Worm (Caenorhabditis elegans) whole organism, L4 larva: Measurements from ENCODE around the gene pho-12.

Source experiments
- F44E2.7 ChIP-seq: fragments of 200-800 bp; sonication (Bioruptor generic); IDR thresholded peaks from 2 replicates; pipeline ENCODE4 v2.1.2; 2022; ENCODE audit warnings: missing genetic modification characterization, missing compliant biosample characterization
- Y48G9A.11 ChIP-seq: fragments of 200-800 bp; sonication (Bioruptor generic); IDR thresholded peaks from 2 replicates; pipeline ENCODE4 v1.3.6; 2022; ENCODE audit warnings: missing genetic modification reagents, missing genetic modification characterization, missing compliant biosample characterization
- Y5F2A.4 ChIP-seq: fragments of 200-800 bp; sonication (Bioruptor generic); optimal IDR thresholded peaks from 2 replicates; lab custom pipeline; 2018; ENCODE audit warnings: mild to moderate bottlenecking, missing genetic modification characterization, missing compliant biosample characterization
- ZK337.2 ChIP-seq: fragments of 200-800 bp; sonication (Bioruptor generic); IDR thresholded peaks from 2 replicates; pipeline ENCODE4 v1.3.6; 2022; ENCODE audit warnings: missing genetic modification reagents, missing genetic modification characterization, missing compliant biosample characterization
- aha-1 ChIP-seq: fragments of 150-350 bp; peaks from one replicate; lab custom pipeline; 2014; ENCODE audit warnings: missing biosample characterization, missing genetic modification characterization
- ceh-28 ChIP-seq: fragments of 150-350 bp; optimal IDR thresholded peaks from 2 replicates; lab custom pipeline; 2014; ENCODE audit warnings: missing biosample characterization, missing genetic modification reagents, missing genetic modification characterization
- ceh-32 ChIP-seq: sonication (generic microtip); optimal IDR thresholded peaks from 2 replicates; lab custom pipeline; 2016; ENCODE audit warnings: mild to moderate bottlenecking, missing genetic modification characterization, missing compliant biosample characterization; ENCODE audit not compliant: poor library complexity
- ceh-62 ChIP-seq: sonication (generic microtip); optimal IDR thresholded peaks from 2 replicates; lab custom pipeline; 2017; ENCODE audit warnings: missing biosample characterization, missing genetic modification characterization
- ces-1 ChIP-seq: fragments of 150-350 bp; sonication (generic microtip); optimal IDR thresholded peaks from 4 replicates; lab custom pipeline; 2014; ENCODE audit warnings: missing biosample characterization, missing genetic modification reagents, missing genetic modification characterization
- cey-2 ChIP-seq: sonication (generic microtip); optimal IDR thresholded peaks from 3 replicates; lab custom pipeline; 2017; ENCODE audit warnings: missing genetic modification characterization, mild to moderate bottlenecking, missing compliant biosample characterization, antibody characterized with exemption, borderline replicate concordance; ENCODE audit not compliant: insufficient read depth
- daf-19 ChIP-seq: fragments of 200-800 bp; sonication (Bioruptor generic); conservative IDR thresholded peaks from 2 replicates; pipeline ENCODE4 v1.3.6; 2022; ENCODE audit warnings: missing genetic modification characterization, missing compliant biosample characterization
- dve-1 ChIP-seq: sonication (generic microtip); optimal IDR thresholded peaks from 2 replicates; lab custom pipeline; 2017; ENCODE audit warnings: antibody characterized with exemption, mild to moderate bottlenecking, missing genetic modification characterization, missing compliant biosample characterization; ENCODE audit not compliant: insufficient read depth
- egl-43 ChIP-seq: fragments of 200-800 bp; sonication (Bioruptor generic); IDR thresholded peaks from 2 replicates; pipeline ENCODE4 v1.3.6; 2022; ENCODE audit warnings: missing genetic modification reagents, missing genetic modification characterization, missing compliant biosample characterization
- fkh-10 ChIP-seq: fragments of 150-350 bp; optimal IDR thresholded peaks from 2 replicates; lab custom pipeline; 2014; ENCODE audit warnings: missing biosample characterization, missing genetic modification reagents, missing genetic modification characterization
- fos-1 ChIP-seq: fragments of 150-350 bp; optimal IDR thresholded peaks from 2 replicates; lab custom pipeline; 2014; ENCODE audit warnings: missing biosample characterization, missing genetic modification characterization
- gei-8 ChIP-seq: fragments of 200-800 bp; sonication (Bioruptor generic); optimal IDR thresholded peaks from 2 replicates; lab custom pipeline; 2018; ENCODE audit warnings: mild to moderate bottlenecking, missing genetic modification characterization, missing compliant biosample characterization
- hlh-11 ChIP-seq: fragments of 200-800 bp; sonication (Bioruptor generic); optimal IDR thresholded peaks from 2 replicates; lab custom pipeline; 2018; ENCODE audit warnings: mild to moderate bottlenecking, missing genetic modification characterization, missing compliant biosample characterization
- hlh-30 ChIP-seq: sonication (generic microtip); optimal IDR thresholded peaks from 2 replicates; lab custom pipeline; 2017; ENCODE audit warnings: antibody characterized with exemption, mild to moderate bottlenecking, missing genetic modification characterization, missing compliant biosample characterization; ENCODE audit not compliant: insufficient read depth
- hmg-1.1 ChIP-seq: fragments of 200-800 bp; sonication (Bioruptor generic); IDR thresholded peaks from 2 replicates; pipeline ENCODE4 v1.3.6; 2022; ENCODE audit warnings: missing genetic modification reagents, missing genetic modification characterization, missing compliant biosample characterization
- jun-1 ChIP-seq: fragments of 150-350 bp; optimal IDR thresholded peaks from 2 replicates; lab custom pipeline; 2014; ENCODE audit warnings: missing biosample characterization, missing genetic modification reagents, missing genetic modification characterization
- lin-38 ChIP-seq: fragments of 200-800 bp; sonication (Bioruptor generic); IDR thresholded peaks from 2 replicates; pipeline ENCODE4 v1.3.6; 2022; ENCODE audit warnings: missing genetic modification reagents, missing genetic modification characterization, missing compliant biosample characterization
- lsy-2 ChIP-seq, 2 experiments: fragments of 150-350 bp in 1 of 2; sonication (generic microtip) in 1 of 2; optimal IDR thresholded peaks; 2 replicates each; lab custom pipeline; 2014 to 2017; ENCODE audit warnings: missing biosample characterization in 2 of 2, missing genetic modification characterization in 2 of 2
- mdl-1 ChIP-seq, 2 experiments: fragments of 150-350 bp in 1 of 2; sonication (generic microtip) in 1 of 2; optimal IDR thresholded peaks; 2 replicates each; lab custom pipeline; 2014 to 2017; ENCODE audit warnings: missing biosample characterization in 2 of 2, missing genetic modification characterization in 2 of 2
- mep-1 ChIP-seq: fragments of 150-350 bp; sonication (generic microtip); optimal IDR thresholded peaks from 3 replicates; lab custom pipeline; 2014; ENCODE audit warnings: missing biosample characterization, missing genetic modification characterization
- mes-2 ChIP-seq: sonication (generic microtip); optimal IDR thresholded peaks from 2 replicates; lab custom pipeline; 2016; ENCODE audit warnings: missing genotype, mild to moderate bottlenecking, missing genetic modification characterization, missing compliant biosample characterization; ENCODE audit not compliant: poor library complexity, severe bottlenecking
- mxl-3 ChIP-seq: fragments of 200-800 bp; sonication (Bioruptor generic); optimal IDR thresholded peaks from 2 replicates; lab custom pipeline; 2018; ENCODE audit warnings: mild to moderate bottlenecking, missing genetic modification characterization, missing compliant biosample characterization
- nhr-102 ChIP-seq: sonication (generic microtip); optimal IDR thresholded peaks from 2 replicates; lab custom pipeline; 2016; ENCODE audit warnings: mild to moderate bottlenecking, missing genetic modification characterization, moderate library complexity, missing compliant biosample characterization
- nhr-25 ChIP-seq: sonication (generic microtip); optimal IDR thresholded peaks from 2 replicates; lab custom pipeline; 2017; ENCODE audit warnings: missing genetic modification characterization, mild to moderate bottlenecking, missing compliant biosample characterization, antibody characterized with exemption, moderate library complexity, borderline replicate concordance; ENCODE audit not compliant: insufficient read depth
- nhr-28 ChIP-seq: fragments of 150-350 bp; optimal IDR thresholded peaks from 2 replicates; lab custom pipeline; 2014; ENCODE audit warnings: missing biosample characterization, missing genetic modification characterization
- nhr-48 ChIP-seq: sonication (generic microtip); optimal IDR thresholded peaks from 2 replicates; lab custom pipeline; 2016; ENCODE audit warnings: mild to moderate bottlenecking, missing genetic modification characterization, missing compliant biosample characterization
- spr-3 ChIP-seq: fragments of 200-800 bp; sonication (Bioruptor generic); optimal IDR thresholded peaks from 2 replicates; lab custom pipeline; 2018; ENCODE audit warnings: mild to moderate bottlenecking, missing genetic modification characterization, missing compliant biosample characterization
- tag-97 ChIP-seq: fragments of 200-800 bp; sonication (Bioruptor generic); IDR thresholded peaks from 2 replicates; pipeline ENCODE4 v1.3.6; 2022; ENCODE audit warnings: missing genetic modification characterization, missing compliant biosample characterization
- tra-1 ChIP-seq: fragments of 200-800 bp; sonication (Bioruptor generic); IDR thresholded peaks from 2 replicates; pipeline ENCODE4 v1.3.6; 2022; ENCODE audit warnings: missing genetic modification reagents, missing genetic modification characterization, missing compliant biosample characterization
- unc-39 ChIP-seq: sonication (generic microtip); optimal IDR thresholded peaks from 2 replicates; lab custom pipeline; 2017; ENCODE audit warnings: missing biosample characterization, missing genetic modification characterization
- unc-62 ChIP-seq, 3 experiments: fragments of 150-350 bp in 1 of 3; sonication (generic microtip); optimal IDR thresholded peaks in 2 of 3; peaks in 1 of 3; 1 replicate in 1 of 3; 2 replicates in 2 of 3; lab custom pipeline; 2014 to 2017; ENCODE audit warnings: missing biosample characterization in 3 of 3, missing genetic modification characterization in 3 of 3, missing genetic modification reagents in 3 of 3, missing genotype in 1 of 3
- zfp-3 ChIP-seq: fragments of 200-800 bp; sonication (Bioruptor generic); conservative IDR thresholded peaks from 2 replicates; pipeline ENCODE4 v1.3.6; 2022; ENCODE audit warnings: missing genetic modification reagents, missing genetic modification characterization, missing compliant biosample characterization

The pho-12 gene

DNA sequence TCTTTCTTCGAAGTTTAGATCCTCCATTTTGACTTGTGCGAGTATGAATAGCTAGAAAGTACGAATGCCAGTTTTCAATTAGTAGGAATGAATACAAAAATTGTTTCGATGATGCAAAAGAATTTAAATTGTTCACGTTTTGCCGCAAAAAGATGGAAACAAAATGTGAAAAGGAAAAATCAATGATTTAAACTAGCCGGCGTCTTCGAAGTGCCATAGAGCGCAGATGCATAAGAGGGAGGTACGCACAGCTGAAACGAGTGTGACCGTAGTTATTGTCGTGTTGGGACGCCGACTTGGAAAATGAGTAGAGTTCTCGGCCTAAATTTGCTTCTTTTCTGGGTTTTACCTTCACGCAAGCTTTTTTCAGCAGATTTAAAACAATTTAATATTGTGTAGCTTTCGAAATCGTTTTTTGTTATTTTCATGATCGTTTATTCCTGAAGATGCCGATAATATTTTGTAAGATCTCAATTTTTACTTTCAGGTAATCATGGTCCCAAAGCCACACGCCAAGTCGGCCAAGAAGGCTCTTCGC, 5.4 kb downstream of the pho-12 start, which contains the start of the genes ify-1 and rpl-22 (continued):
- peak; percentile 91 for TF ChIP-seq fkh-10 (GFP tag; lab: Kevin White, UChicago)
- no peak for TF ChIP-seq Y48G9A.11 (GFP tag; lab: Robert Waterston, UW)
- peak; percentile 43 for TF ChIP-seq nhr-48 (tag; lab: Kevin White, UChicago)
- TF ChIP-seq ceh-32: no peak
- TF ChIP-seq, all 104 proteins: peak for 61

DNA sequence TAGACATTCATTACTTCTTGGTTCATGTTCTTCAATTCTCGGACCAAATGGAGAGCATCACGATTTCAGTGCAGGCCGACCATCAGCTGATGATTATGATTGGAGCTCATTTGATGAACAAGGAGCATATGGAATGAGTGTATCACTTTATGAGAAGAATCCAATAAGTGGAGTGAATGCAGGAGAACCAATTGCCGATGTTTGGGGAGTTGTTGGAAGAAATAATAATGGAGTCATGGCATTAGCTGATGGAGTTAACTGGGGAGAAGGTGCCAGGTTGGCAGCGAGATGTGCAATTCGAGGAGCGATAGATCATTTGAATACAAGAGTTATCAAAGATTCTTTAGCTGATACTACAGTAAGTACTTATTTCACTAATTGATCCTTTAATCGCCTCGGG, 9.8 kb downstream of the pho-12 start:
- TF ChIP-seq fos-1 (tag; lab: Kevin White, UChicago) (no peak), egl-43 (no peak), hmg-1.1 (GFP tag; lab: Robert Waterston, UW) (no peak), jun-1 (no peak)

DNA sequence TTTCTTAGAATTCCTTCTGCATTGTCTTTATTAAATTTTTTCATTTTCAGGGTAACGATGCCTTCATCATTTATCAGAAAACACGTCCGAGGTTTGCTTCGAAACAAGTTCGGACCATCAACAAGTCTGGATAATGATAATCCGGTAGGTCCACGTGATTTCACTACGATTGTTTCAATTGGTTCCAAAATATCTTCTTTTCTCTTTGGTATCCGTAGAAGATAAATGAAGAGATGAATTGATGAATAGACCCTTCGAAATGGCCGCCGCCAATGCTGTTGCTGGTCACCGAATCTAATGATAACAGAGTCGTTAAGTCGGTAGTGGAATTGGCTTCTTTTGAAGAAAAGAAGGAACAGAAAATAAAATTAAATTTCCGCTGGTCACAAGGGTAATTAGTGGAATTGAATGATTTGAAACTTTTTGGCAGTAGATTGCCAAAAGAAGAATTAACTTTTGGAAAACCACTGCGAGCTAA, 10.7 kb downstream of the pho-12 start, which contains the start of gene F33G12.6:
F33G12.6 (plus strand) TSS at position 51 of the 478 bp plus-strand sequence.
- TF ChIP-seq aha-1 (tag; lab: Kevin White, UChicago) (peak; percentile 44), unc-62 (GFP tag; optimal IDR thresholded peaks at IDR 0.05 in 1 of 2; lab: Kevin White, UChicago) (peak in 1 of 2 experiments; percentile 66), unc-62 (tag; optimal IDR thresholded peaks at IDR 0.05; lab: Kevin White, UChicago) (no peak), hlh-30 (tag; lab: Kevin White, UChicago) (peak; percentile 15), tra-1 (GFP tag; lab: Robert Waterston, UW) (no peak)

DNA sequence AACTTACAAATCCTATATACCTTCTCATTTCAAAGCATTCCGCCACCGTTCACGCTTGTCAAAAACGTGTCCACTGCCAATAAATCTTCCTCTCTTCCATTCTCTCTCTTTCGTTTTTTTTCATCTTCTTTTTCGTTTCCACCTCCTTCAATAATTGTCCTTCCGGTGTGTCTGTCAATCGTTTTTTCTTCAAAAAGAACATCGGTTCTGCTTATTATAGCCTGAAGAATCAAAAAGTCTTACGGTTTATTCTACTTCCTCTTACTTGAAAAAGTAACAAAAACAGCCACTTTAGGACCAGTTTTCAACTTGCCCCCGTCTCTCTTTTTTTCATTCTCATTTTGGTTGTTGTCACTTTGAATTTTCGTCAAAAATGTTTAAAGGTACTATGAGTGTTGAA, 11.4 kb downstream of the pho-12 start:
- peak; percentile 9 for TF ChIP-seq mep-1 (tag; lab: Kevin White, UChicago)
- peak in 1 of 2 experiments; percentile 35 for TF ChIP-seq mdl-1 (tag; optimal IDR thresholded peaks at IDR 0.05; lab: Kevin White, UChicago)
- TF ChIP-seq hlh-30 (tag; lab: Kevin White, UChicago): peak; percentile 1
- no peak for TF ChIP-seq ceh-28 (tag; lab: Kevin White, UChicago)
- peak; percentile 56 for TF ChIP-seq mxl-3 (GFP tag; lab: Kevin White, UChicago)
- TF ChIP-seq Y48G9A.11 (GFP tag; lab: Robert Waterston, UW): no peak
- peak; percentile 77 for TF ChIP-seq cey-2 (tag; lab: Kevin White, UChicago)
- TF ChIP-seq lsy-2 (tag; optimal IDR thresholded peaks at IDR 0.05; lab: Kevin White, UChicago): peak in 1 of 2 experiments; percentile 22
- no peak for TF ChIP-seq nhr-25 (tag; lab: Kevin White, UChicago)
- peak; percentile 25 for TF ChIP-seq hlh-11 (tag; lab: Kevin White, UChicago)
- peak; percentile 61 for TF ChIP-seq aha-1 (tag; lab: Kevin White, UChicago)
- TF ChIP-seq nhr-28 (tag; lab: Kevin White, UChicago): peak; percentile 50
- peak in 1 of 2 experiments; percentile 99 for TF ChIP-seq unc-62 (GFP tag; optimal IDR thresholded peaks at IDR 0.05 in 1 of 2; lab: Kevin White, UChicago)
- no peak for TF ChIP-seq unc-62 (tag; optimal IDR thresholded peaks at IDR 0.05; lab: Kevin White, UChicago)

DNA sequence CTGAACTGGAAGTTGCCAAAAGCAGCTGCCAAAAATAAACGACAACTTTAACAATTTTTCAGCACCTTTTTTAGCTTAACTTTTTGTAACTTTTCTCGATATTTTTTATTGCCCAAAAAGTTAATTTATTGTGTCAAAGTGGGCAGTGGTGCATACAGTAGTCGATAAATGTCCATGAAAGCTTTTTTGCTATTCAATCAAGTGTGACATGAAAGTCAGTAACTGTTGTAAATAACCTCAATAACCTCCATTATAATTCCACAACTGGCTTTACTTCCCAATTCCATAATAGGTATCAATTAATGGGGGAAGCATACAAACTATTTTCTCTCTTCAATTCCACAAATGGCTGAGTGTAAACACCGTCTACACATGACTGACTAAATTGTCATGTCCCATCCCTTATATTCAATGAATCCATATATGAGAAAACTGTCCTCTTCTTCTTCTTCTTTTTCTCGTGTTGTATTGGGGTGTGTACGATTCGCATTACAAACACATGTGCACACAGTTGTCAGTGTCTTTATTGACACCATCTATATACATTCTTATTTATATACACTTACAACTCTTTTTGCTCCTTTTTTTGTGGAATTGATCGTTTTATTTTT, 12.3 kb downstream of the pho-12 start:
- peak; percentile 60 for TF ChIP-seq hlh-30 (tag; lab: Kevin White, UChicago)
- TF ChIP-seq ceh-62 (tag; lab: Kevin White, UChicago): no peak
- no peak for TF ChIP-seq zfp-3 (GFP tag; lab: Robert Waterston, UW)
- peak; percentile 92 for TF ChIP-seq aha-1 (tag; lab: Kevin White, UChicago)
- TF ChIP-seq dve-1 (tag; lab: Kevin White, UChicago): peak; percentile 20
- TF ChIP-seq mdl-1 (tag; optimal IDR thresholded peaks at IDR 0.05; lab: Kevin White, UChicago): peak in 1 of 2 experiments; percentile 7

DNA sequence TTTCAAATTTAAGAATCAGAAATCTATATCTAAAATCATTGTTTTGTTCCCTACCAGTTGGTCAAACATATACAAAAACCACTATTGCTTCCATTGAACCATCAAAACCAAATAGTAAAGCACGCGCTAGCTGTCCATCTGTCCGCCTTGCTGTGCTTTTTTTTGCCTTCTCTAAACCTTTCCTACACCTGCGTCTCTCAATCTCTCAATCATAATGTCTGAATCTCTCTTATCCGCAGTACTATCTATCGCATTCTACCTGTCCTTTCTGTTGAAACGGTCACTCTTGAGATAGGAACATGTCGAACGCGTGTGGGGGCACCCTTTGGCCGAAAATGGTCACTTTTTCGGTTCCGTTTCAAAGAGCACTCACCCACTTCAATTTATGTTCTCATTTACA, 13.3 kb downstream of the pho-12 start:
- TF ChIP-seq ZK337.2 (GFP tag; lab: Robert Waterston, UW) (no peak), mxl-3 (GFP tag; lab: Kevin White, UChicago) (peak; percentile 90), ces-1 (no peak), ceh-28 (tag; lab: Kevin White, UChicago) (no peak), aha-1 (tag; lab: Kevin White, UChicago) (peak; percentile 70), unc-39 (tag; lab: Kevin White, UChicago) (no peak), lin-38 (GFP tag; lab: Robert Waterston, UW) (no peak), gei-8 (GFP tag; lab: Kevin White, UChicago) (no peak), zfp-3 (GFP tag; lab: Robert Waterston, UW) (no peak), spr-3 (GFP tag; lab: Kevin White, UChicago) (no peak), tag-97 (GFP tag; lab: Robert Waterston, UW) (no peak), F44E2.7 (GFP tag; lab: Robert Waterston, UW) (no peak), daf-19 (no peak), Y5F2A.4 (GFP tag; lab: Kevin White, UChicago) (no peak), mes-2 (peak; percentile 4), mdl-1 (tag; optimal IDR thresholded peaks at IDR 0.05; lab: Kevin White, UChicago) (peak; percentile 34 to 63), nhr-102 (tag; lab: Kevin White, UChicago) (no peak)
